Worm (Caenorhabditis elegans): ENCODE results near the gene dhs-5.

- TF ChIP-seq pha-4 (tag; optimal IDR thresholded peaks at IDR 0.05): no peak
- TF ChIP-seq T26A5.8 (tag; optimal IDR thresholded peaks at IDR 0.05): no peak
- no peak for TF ChIP-seq rpc-1 (optimal IDR thresholded peaks at IDR 0.05)
- TF ChIP-seq rpc-1 (tag; optimal IDR thresholded peaks at IDR 0.05): no peak
- no peak for TF ChIP-seq egl-18 (GFP tag; IDR thresholded peaks at IDR 0.05)
- TF ChIP-seq ztf-28 (GFP tag; IDR thresholded peaks at IDR 0.05): no peak
- no peak for TF ChIP-seq ceh-79 (tag; optimal IDR thresholded peaks at IDR 0.05)
These were observed 32.6 kb upstream of the dhs-5 start, which contains the start of gene tofu-6 for ce11 chrII:5420947-5421614.
